Fruit fly (Drosophila melanogaster): ENCODE measurements around the gene CG5885.

The CG5885 gene

dm6 chr2L:9956993-9957652, 39.0 kb upstream of the CG5885 start, which contains the start of the genes CG4658 and CG5846 (continued):
- TF ChIP-seq CG11902 (GFP tag; optimal IDR thresholded peaks at IDR 0.05) (peak; percentile 84), CG11762 (GFP tag; optimal IDR thresholded peaks at IDR 0.05; ENCODE audit: insufficient read depth) (peak; percentile 90), Ets96B (tag; optimal IDR thresholded peaks at IDR 0.05) (peak; percentile 95), CG32006 (GFP tag; optimal IDR thresholded peaks at IDR 0.05) (peak; percentile 90), svp (GFP tag) (peak; percentile 95), topi (GFP tag; optimal IDR thresholded peaks at IDR 0.05) (peak; percentile 92), lz (GFP tag; optimal IDR thresholded peaks at IDR 0.05) (peak; percentile 93), Lpt (GFP tag; optimal IDR thresholded peaks at IDR 0.05) (peak; percentile 92), CG8319 (GFP tag; optimal IDR thresholded peaks at IDR 0.05) (peak; percentile 79), fd59A (GFP tag; optimal IDR thresholded peaks at IDR 0.05) (peak; percentile 74), CG15336 (GFP tag; IDR thresholded peaks at IDR 0.05) (peak; percentile 95), Smox (GFP tag; optimal IDR thresholded peaks at IDR 0.05) (peak; percentile 93), Hr4 (GFP tag; optimal IDR thresholded peaks at IDR 0.05) (peak; percentile 91), CG10631 (GFP tag; optimal IDR thresholded peaks at IDR 0.05) (peak; percentile 93), dsx (GFP tag; optimal IDR thresholded peaks at IDR 0.05; ENCODE audit: poor library complexity, severe bottlenecking) (peak; percentile 94), ss (GFP tag; optimal IDR thresholded peaks at IDR 0.05) (peak in 1 of 2 experiments; percentile 78), acj6 (GFP tag; optimal IDR thresholded peaks at IDR 0.05) (peak; percentile 93), fkh (GFP tag; optimal IDR thresholded peaks at IDR 0.05) (peak; percentile 91), Sox15 (GFP tag; optimal IDR thresholded peaks at IDR 0.05) (peak; percentile 86), CG34406 (GFP tag; optimal IDR thresholded peaks at IDR 0.05) (peak; percentile 95), CG6854 (GFP tag; optimal IDR thresholded peaks at IDR 0.05) (peak; percentile 40), CG7368 (GFP tag; optimal IDR thresholded peaks at IDR 0.05) (peak; percentile 90), CG3032 (tag; optimal IDR thresholded peaks at IDR 0.05) (peak; percentile 92), CG3919 (GFP tag; optimal IDR thresholded peaks at IDR 0.05) (peak; percentile 94), Hr39 (GFP tag; optimal IDR thresholded peaks at IDR 0.05) (peak; percentile 90), OdsH (GFP tag; optimal IDR thresholded peaks at IDR 0.05) (peak; percentile 96), net (GFP tag; optimal IDR thresholded peaks at IDR 0.05) (peak; percentile 91), CG6163 (GFP tag; IDR thresholded peaks at IDR 0.05) (peak; percentile 92), vri (GFP tag; optimal IDR thresholded peaks at IDR 0.05) (peak; percentile 88), fd85E (GFP tag; optimal IDR thresholded peaks at IDR 0.05) (peak; percentile 67), Sox102F (GFP tag; optimal IDR thresholded peaks at IDR 0.05) (peak; percentile 90), esn (GFP tag; optimal IDR thresholded peaks at IDR 0.05) (peak; percentile 97), CG6792 (GFP tag; optimal IDR thresholded peaks at IDR 0.05) (peak; percentile 93), CG16779 (tag; optimal IDR thresholded peaks at IDR 0.05) (no peak), CG1621 (tag; optimal IDR thresholded peaks at IDR 0.05) (peak; percentile 82), cyc (GFP tag; optimal IDR thresholded peaks at IDR 0.05) (peak; percentile 92), CG31627 (GFP tag; optimal IDR thresholded peaks at IDR 0.05) (peak; percentile 93), Ets21C (GFP tag; optimal IDR thresholded peaks at IDR 0.05) (peak; percentile 86), Met (GFP tag; optimal IDR thresholded peaks at IDR 0.05) (peak; percentile 96), Eip78C (GFP tag) (peak; percentile 98), CG10669 (GFP tag; optimal IDR thresholded peaks at IDR 0.05) (peak; percentile 90), pdm3 (GFP tag; optimal IDR thresholded peaks at IDR 0.05) (peak; percentile 95), CG11294 (GFP tag; IDR thresholded peaks at IDR 0.05) (peak; percentile 90)

Measured in whole organism, prepupa.